Worm (Caenorhabditis elegans) whole organism, L1 larva: ENCODE measurements around the gene tmem-120.
A peak's percentile ranks its signal among the peaks of the same experiment; 100 is the strongest.

Experiments
- C16A3.4 ChIP-seq: fragments of 150-350 bp; optimal IDR thresholded peaks from 2 replicates; lab custom pipeline; 2014; ENCODE audit warnings: missing biosample characterization, missing genetic modification characterization
- C34B4.2 ChIP-seq: sonication (generic microtip); optimal IDR thresholded peaks from 2 replicates; lab custom pipeline; 2017; ENCODE audit warnings: mild to moderate bottlenecking, missing genetic modification characterization, missing compliant biosample characterization
- F16B12.6 ChIP-seq: fragments of 150-350 bp; optimal IDR thresholded peaks from 2 replicates; lab custom pipeline; 2014; ENCODE audit warnings: missing biosample characterization, missing genetic modification characterization
- Y116A8C.19 ChIP-seq: sonication (generic microtip); optimal IDR thresholded peaks from 2 replicates; lab custom pipeline; 2016; ENCODE audit warnings: missing compliant biosample characterization, missing genetic modification characterization, borderline replicate concordance
- alr-1 ChIP-seq: fragments of 200-800 bp; sonication (Bioruptor generic); optimal IDR thresholded peaks from 2 replicates; lab custom pipeline; 2018; ENCODE audit warnings: borderline replicate concordance, mild to moderate bottlenecking, missing genetic modification characterization, missing compliant biosample characterization
- aly-2 ChIP-seq: fragments of 150-350 bp; optimal IDR thresholded peaks from 2 replicates; lab custom pipeline; 2014; ENCODE audit warnings: missing biosample characterization, missing genetic modification characterization
- ama-1 ChIP-seq: fragments of 150-350 bp; optimal IDR thresholded peaks from 2 replicates; lab custom pipeline; 2014
- blmp-1 ChIP-seq: fragments of 150-350 bp; optimal IDR thresholded peaks from 2 replicates; lab custom pipeline; 2014; ENCODE audit warnings: missing biosample characterization, missing genetic modification characterization
- ceh-82 ChIP-seq, 3 experiments: fragments of 150-350 bp in 1 of 3; sonication (generic microtip) in 2 of 3; optimal IDR thresholded peaks; 2 replicates each; lab custom pipeline; 2014 to 2017; ENCODE audit warnings: missing biosample characterization in 3 of 3, missing genetic modification characterization in 3 of 3
- ceh-90 ChIP-seq: sonication (generic microtip); optimal IDR thresholded peaks from 2 replicates; lab custom pipeline; 2016; ENCODE audit warnings: missing genetic modification characterization, missing compliant biosample characterization
- dpl-1 ChIP-seq, 3 experiments: fragments of 150-350 bp in 2 of 3; sonication (generic microtip) in 1 of 3; optimal IDR thresholded peaks; 2 replicates each; lab custom pipeline; 2014 to 2017; ENCODE audit warnings: missing biosample characterization in 3 of 3, missing genetic modification characterization in 3 of 3, missing genetic modification reagents in 3 of 3
- dsc-1 ChIP-seq: sonication (generic microtip); optimal IDR thresholded peaks from 2 replicates; lab custom pipeline; 2016; ENCODE audit warnings: mild to moderate bottlenecking, missing genetic modification characterization, missing compliant biosample characterization
- efl-3 ChIP-seq: fragments of 200-800 bp; sonication (Bioruptor generic); optimal IDR thresholded peaks from 2 replicates; lab custom pipeline; 2018; ENCODE audit warnings: mild to moderate bottlenecking, missing genetic modification characterization, missing compliant biosample characterization
- egl-27 ChIP-seq, 2 experiments: fragments of 150-350 bp in 1 of 2; sonication (generic microtip); optimal IDR thresholded peaks; 3 replicates each; lab custom pipeline; 2017 to 2018; ENCODE audit warnings: missing biosample characterization in 2 of 2, missing genetic modification characterization in 2 of 2, missing genetic modification reagents in 2 of 2
- elt-2 ChIP-seq: sonication (generic microtip); optimal IDR thresholded peaks from 2 replicates; lab custom pipeline; 2016; ENCODE audit warnings: missing genetic modification characterization, mild to moderate bottlenecking, inconsistent platforms, missing compliant biosample characterization, missing genetic modification reagents
- ets-5 ChIP-seq: fragments of 200-800 bp; sonication (Bioruptor generic); IDR thresholded peaks from 2 replicates; pipeline ENCODE4 v1.3.6; 2022; ENCODE audit warnings: missing genetic modification characterization, missing compliant biosample characterization
- fkh-10 ChIP-seq: sonication (generic microtip); optimal IDR thresholded peaks from 2 replicates; lab custom pipeline; 2017; ENCODE audit warnings: missing biosample characterization, missing genetic modification reagents, missing genetic modification characterization
- fkh-8 ChIP-seq: sonication (generic microtip); optimal IDR thresholded peaks from 2 replicates; lab custom pipeline; 2016; ENCODE audit warnings: mild to moderate bottlenecking, missing genetic modification characterization, missing compliant biosample characterization
- grh-1 ChIP-seq: fragments of 200-800 bp; sonication (Bioruptor generic); IDR thresholded peaks from 2 replicates; pipeline ENCODE4 v1.3.6; 2022; ENCODE audit warnings: missing genetic modification reagents, missing genetic modification characterization, missing compliant biosample characterization
- hlh-4 ChIP-seq: sonication (generic microtip); optimal IDR thresholded peaks from 2 replicates; lab custom pipeline; 2016; ENCODE audit warnings: mild to moderate bottlenecking, missing genetic modification characterization, missing compliant biosample characterization
- hpl-2 ChIP-seq: fragments of 150-350 bp; optimal IDR thresholded peaks from 2 replicates; lab custom pipeline; 2014; ENCODE audit warnings: missing biosample characterization, missing genetic modification reagents, missing genetic modification characterization
- irx-1 ChIP-seq: sonication (generic microtip); optimal IDR thresholded peaks from 2 replicates; lab custom pipeline; 2016; ENCODE audit warnings: missing genetic modification characterization, missing compliant biosample characterization
- isw-1 ChIP-seq: fragments of 200-800 bp; sonication (Bioruptor generic); IDR thresholded peaks from 2 replicates; pipeline ENCODE4 v1.3.6; 2022; ENCODE audit warnings: missing genetic modification characterization, missing compliant biosample characterization
- lin-15B ChIP-seq: fragments of 150-350 bp; sonication (generic microtip); optimal IDR thresholded peaks from 3 replicates; lab custom pipeline; 2014; ENCODE audit warnings: missing biosample characterization, missing genetic modification characterization
- lir-3 ChIP-seq: sonication (generic microtip); optimal IDR thresholded peaks from 2 replicates; lab custom pipeline; 2016; ENCODE audit warnings: mild to moderate bottlenecking, missing genetic modification characterization, moderate library complexity, missing compliant biosample characterization; ENCODE audit not compliant: poor library complexity
- lsy-2 ChIP-seq, 2 experiments: fragments of 150-350 bp; optimal IDR thresholded peaks; 2 replicates each; lab custom pipeline; 2014; ENCODE audit warnings: missing biosample characterization in 2 of 2, missing genetic modification characterization in 2 of 2
- mab-9 ChIP-seq: fragments of 200-800 bp; sonication (Bioruptor generic); IDR thresholded peaks from 2 replicates; pipeline ENCODE4 v1.3.6; 2022; ENCODE audit warnings: missing genetic modification reagents, missing genetic modification characterization, missing compliant biosample characterization
- mdl-1 ChIP-seq, 2 experiments: fragments of 150-350 bp; optimal IDR thresholded peaks; 2 replicates each; lab custom pipeline; 2014 to 2017; ENCODE audit warnings: missing biosample characterization in 2 of 2, missing genetic modification characterization in 2 of 2, inconsistent platforms in 1 of 2
- mef-2 ChIP-seq: fragments of 150-350 bp; optimal IDR thresholded peaks from 2 replicates; lab custom pipeline; 2014; ENCODE audit warnings: missing biosample characterization, missing genetic modification characterization
- mep-1 ChIP-seq: fragments of 150-350 bp; optimal IDR thresholded peaks from 2 replicates; lab custom pipeline; 2014; ENCODE audit warnings: missing biosample characterization, missing genetic modification characterization
- nhr-12 ChIP-seq: sonication (generic microtip); optimal IDR thresholded peaks from 2 replicates; lab custom pipeline; 2017; ENCODE audit warnings: missing biosample characterization, missing genetic modification characterization
- nhr-19 ChIP-seq: fragments of 200-800 bp; sonication (Bioruptor generic); conservative IDR thresholded peaks from 2 replicates; pipeline ENCODE4 v1.3.6; 2022; ENCODE audit warnings: missing genetic modification characterization, missing compliant biosample characterization
- nhr-20 ChIP-seq: sonication (generic microtip); optimal IDR thresholded peaks from 2 replicates; lab custom pipeline; 2016; ENCODE audit warnings: mild to moderate bottlenecking, missing genetic modification characterization, missing compliant biosample characterization
- nhr-237 ChIP-seq: fragments of 150-350 bp; optimal IDR thresholded peaks from 2 replicates; lab custom pipeline; 2014; ENCODE audit warnings: missing biosample characterization, missing genetic modification characterization
- nhr-76 ChIP-seq: sonication (generic microtip); optimal IDR thresholded peaks from 2 replicates; lab custom pipeline; 2017; ENCODE audit warnings: missing biosample characterization, missing genetic modification characterization
- nhr-77 ChIP-seq: fragments of 150-350 bp; optimal IDR thresholded peaks from 2 replicates; lab custom pipeline; 2014; ENCODE audit warnings: missing biosample characterization, missing genetic modification characterization
- nhr-84 ChIP-seq: sonication (generic microtip); optimal IDR thresholded peaks from 2 replicates; lab custom pipeline; 2017; ENCODE audit warnings: missing biosample characterization, missing genetic modification characterization
- nhr-85 ChIP-seq: sonication (generic microtip); peaks from one replicate; lab custom pipeline; 2016; ENCODE audit warnings: missing genetic modification characterization, inconsistent platforms, missing compliant biosample characterization
- pax-3 ChIP-seq: fragments of 200-800 bp; sonication (Bioruptor generic); optimal IDR thresholded peaks from 2 replicates; lab custom pipeline; 2018; ENCODE audit warnings: mild to moderate bottlenecking, missing genetic modification characterization, moderate library complexity, missing compliant biosample characterization
- skn-1 ChIP-seq: fragments of 150-350 bp; optimal IDR thresholded peaks from 2 replicates; lab custom pipeline; 2014; ENCODE audit warnings: missing biosample characterization, missing genetic modification characterization
- snpc-4 ChIP-seq: fragments of 150-350 bp; optimal IDR thresholded peaks from 2 replicates; lab custom pipeline; 2014; ENCODE audit warnings: missing biosample characterization, missing genetic modification characterization
- snu-23 ChIP-seq: sonication (generic microtip); optimal IDR thresholded peaks from 2 replicates; lab custom pipeline; 2016; ENCODE audit warnings: missing genetic modification characterization, missing compliant biosample characterization
- sox-4 ChIP-seq: sonication (generic microtip); optimal IDR thresholded peaks from 2 replicates; lab custom pipeline; 2016; ENCODE audit warnings: missing genetic modification characterization, missing compliant biosample characterization
- sup-37 ChIP-seq: fragments of 200-800 bp; sonication (Bioruptor generic); optimal IDR thresholded peaks from 2 replicates; lab custom pipeline; 2018; ENCODE audit warnings: mild to moderate bottlenecking, missing genetic modification characterization, missing compliant biosample characterization
- swsn-7 ChIP-seq: sonication (generic microtip); optimal IDR thresholded peaks from 2 replicates; lab custom pipeline; 2016; ENCODE audit warnings: missing genetic modification characterization, missing compliant biosample characterization
- tbx-2 ChIP-seq: sonication (generic microtip); optimal IDR thresholded peaks from 2 replicates; lab custom pipeline; 2016; ENCODE audit warnings: missing genetic modification characterization, missing compliant biosample characterization
- vab-15 ChIP-seq: sonication (generic microtip); optimal IDR thresholded peaks from 2 replicates; lab custom pipeline; 2017; ENCODE audit warnings: missing genotype, mild to moderate bottlenecking, missing genetic modification characterization, missing compliant biosample characterization
- xbp-1 ChIP-seq: sonication (generic microtip); optimal IDR thresholded peaks from 2 replicates; lab custom pipeline; 2016; ENCODE audit warnings: missing genetic modification characterization, missing compliant biosample characterization
- zip-4 ChIP-seq: fragments of 200-800 bp; sonication (Bioruptor generic); optimal IDR thresholded peaks from 2 replicates; lab custom pipeline; 2018; ENCODE audit warnings: mild to moderate bottlenecking, missing genetic modification characterization, moderate library complexity, missing compliant biosample characterization
- ztf-11 ChIP-seq, 2 experiments: sonication (generic microtip); optimal IDR thresholded peaks; 2 replicates each; lab custom pipeline; 2016 to 2017; ENCODE audit warnings: missing genetic modification characterization in 2 of 2, missing biosample characterization in 1 of 2, missing compliant biosample characterization in 1 of 2
- ztf-4 ChIP-seq: fragments of 150-350 bp; optimal IDR thresholded peaks from 2 replicates; lab custom pipeline; 2014; ENCODE audit warnings: missing biosample characterization, missing genetic modification characterization

The tmem-120 gene

DNA sequence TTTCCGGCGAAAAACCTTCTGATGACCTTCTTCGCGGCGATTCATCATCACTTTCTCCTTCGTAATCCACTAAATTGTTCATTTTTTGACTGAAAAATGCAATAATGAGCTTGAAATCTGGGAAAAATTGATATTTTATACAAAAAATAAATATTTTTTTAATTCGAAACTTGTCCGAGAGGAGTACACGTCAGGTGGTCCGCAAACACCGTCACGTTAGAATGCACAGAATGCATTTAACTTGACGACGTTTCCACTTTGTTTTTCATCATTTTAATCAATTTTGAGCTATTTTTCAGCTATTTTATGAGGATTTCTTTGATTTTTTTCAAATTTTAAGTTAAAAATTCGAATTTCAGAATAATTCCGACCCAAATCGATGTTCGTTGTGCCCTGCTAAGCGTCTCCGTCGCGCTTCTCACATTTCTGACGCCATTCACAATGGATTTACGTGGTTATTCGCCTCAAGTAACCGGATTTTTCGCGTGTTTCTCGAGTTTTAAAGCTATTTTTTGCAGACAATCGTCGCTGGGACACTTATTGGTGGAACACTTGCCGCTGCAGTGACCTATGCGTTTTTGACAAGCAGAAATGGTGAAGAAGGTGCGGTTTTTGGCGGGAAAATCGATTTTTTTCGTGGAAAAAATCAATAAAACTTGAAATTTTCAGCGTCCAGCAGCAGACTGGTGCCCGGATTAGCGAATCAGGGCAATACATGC lies 40.8 kb upstream of the tmem-120 start, which contains the start of the genes eelo-1 and Y67D2.2 (continued):
- TF ChIP-seq mep-1 (tag; lab: Kevin White, UChicago) (peak; percentile 92), ama-1 (lab: Kevin White, UChicago) (no peak), nhr-237 (tag; lab: Kevin White, UChicago) (no peak), lsy-2 (tag; optimal IDR thresholded peaks at IDR 0.05; lab: Kevin White, UChicago) (peak; percentile 80 to 90), lir-3 (tag; lab: Kevin White, UChicago) (no peak), F16B12.6 (tag; lab: Kevin White, UChicago) (peak; percentile 98), blmp-1 (tag; lab: Kevin White, UChicago) (peak; percentile 41), nhr-76 (tag; lab: Kevin White, UChicago) (no peak), pax-3 (tag; lab: Kevin White, UChicago) (no peak), nhr-19 (GFP tag; lab: Robert Waterston, UW) (peak; percentile 73), nhr-77 (tag; lab: Kevin White, UChicago) (no peak), mab-9 (GFP tag; lab: Robert Waterston, UW) (0 out of 2 replicates have a peak, but pooled peaks have one; percentile 12), efl-3 (GFP tag; lab: Kevin White, UChicago) (no peak), swsn-7 (tag; lab: Kevin White, UChicago) (peak; percentile 79), mef-2 (tag; lab: Kevin White, UChicago) (no peak), aly-2 (no peak), tbx-2 (tag; lab: Kevin White, UChicago) (peak; percentile 74), ztf-4 (tag; lab: Kevin White, UChicago) (no peak), elt-2 (tag; lab: Kevin White, UChicago) (no peak), ceh-90 (tag; lab: Kevin White, UChicago) (peak; percentile 24), skn-1 (tag; lab: Kevin White, UChicago) (peak; percentile 24), dsc-1 (tag; lab: Kevin White, UChicago) (peak; percentile 81), grh-1 (no peak), alr-1 (tag; lab: Kevin White, UChicago) (no peak), sox-4 (tag; lab: Kevin White, UChicago) (peak; percentile 53), snu-23 (GFP tag; lab: Kevin White, UChicago) (peak; percentile 80), xbp-1 (peak; percentile 81), Y116A8C.19 (no peak), snpc-4 (tag; lab: Kevin White, UChicago) (peak; percentile 35), C16A3.4 (peak; percentile 16), irx-1 (tag; lab: Kevin White, UChicago) (peak; percentile 70), hpl-2 (no peak), mdl-1 (tag; optimal IDR thresholded peaks at IDR 0.05; lab: Kevin White, UChicago) (no peak), dpl-1 (GFP tag; optimal IDR thresholded peaks at IDR 0.05; lab: Kevin White, UChicago) (peak; percentile 60 to 77 (median 73)), lin-15B (peak; percentile 50), nhr-85 (tag; lab: Kevin White, UChicago) (peak; percentile 59), egl-27 (tag; optimal IDR thresholded peaks at IDR 0.05; lab: Kevin White, UChicago) (no peak), sup-37 (GFP tag; lab: Kevin White, UChicago) (peak; percentile 38), isw-1 (GFP tag; lab: Robert Waterston, UW) (peak; percentile 57), fkh-10 (GFP tag; lab: Kevin White, UChicago) (no peak), hlh-4 (tag; lab: Kevin White, UChicago) (no peak), C34B4.2 (tag; lab: Kevin White, UChicago) (no peak)
- TF ChIP-seq, all 84 proteins: peak for 41

DNA sequence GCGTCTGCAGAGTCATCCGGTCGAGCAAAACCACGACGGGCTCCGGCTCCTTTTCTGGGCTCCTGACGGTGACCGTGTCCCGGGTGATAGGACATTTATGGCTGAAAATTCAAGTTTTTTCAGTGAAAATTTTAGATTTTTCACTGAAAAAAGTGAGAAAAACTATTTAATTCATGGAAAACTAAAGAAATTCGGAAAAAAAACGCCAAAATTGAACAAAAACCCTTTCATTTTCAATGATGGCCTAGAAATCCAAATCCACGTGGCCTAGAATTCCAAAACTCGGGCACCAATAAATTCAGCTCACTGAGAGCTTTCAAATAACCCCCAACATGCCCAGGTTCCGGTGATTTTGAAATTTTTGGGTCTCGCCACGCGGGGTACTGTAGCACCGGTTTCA lies 36.6 kb upstream of the tmem-120 start, which contains the start of gene ddx-35:
ddx-35 (minus strand) TSS at position 101 of the 400 bp plus-strand sequence.
- TF ChIP-seq zip-4 (no peak), snpc-4 (tag; lab: Kevin White, UChicago) (no peak), mep-1 (tag; lab: Kevin White, UChicago) (no peak), vab-15 (tag; lab: Kevin White, UChicago) (no peak), nhr-19 (GFP tag; lab: Robert Waterston, UW) (no peak), ceh-82 (tag; optimal IDR thresholded peaks at IDR 0.05; lab: Kevin White, UChicago) (no peak), fkh-8 (tag; lab: Kevin White, UChicago) (no peak), C16A3.4 (no peak), ztf-11 (tag; optimal IDR thresholded peaks at IDR 0.05; lab: Kevin White, UChicago) (no peak), nhr-76 (tag; lab: Kevin White, UChicago) (no peak), nhr-84 (tag; lab: Kevin White, UChicago) (no peak), ets-5 (GFP tag; lab: Robert Waterston, UW) (no peak), nhr-77 (tag; lab: Kevin White, UChicago) (no peak), lir-3 (tag; lab: Kevin White, UChicago) (no peak), hlh-4 (tag; lab: Kevin White, UChicago) (no peak), nhr-12 (no peak), nhr-20 (no peak)
